Worm (Caenorhabditis elegans) whole organism, L1 larva: Measurements from ENCODE around the gene M153.5.

Experiments
- ceh-90 ChIP-seq: sonication (generic microtip); optimal IDR thresholded peaks from 2 replicates; lab custom pipeline; 2016; ENCODE audit warnings: missing genetic modification characterization, missing compliant biosample characterization
- ces-1 ChIP-seq: fragments of 150-350 bp; optimal IDR thresholded peaks from 2 replicates; lab custom pipeline; 2014; ENCODE audit warnings: missing biosample characterization, missing genetic modification reagents, missing genetic modification characterization
- dpl-1 ChIP-seq, 3 experiments: fragments of 150-350 bp in 2 of 3; sonication (generic microtip) in 1 of 3; optimal IDR thresholded peaks; 2 replicates each; lab custom pipeline; 2014 to 2017; ENCODE audit warnings: missing biosample characterization in 3 of 3, missing genetic modification characterization in 3 of 3, missing genetic modification reagents in 3 of 3
- elt-3 ChIP-seq, 6 experiments: fragments of 150-350 bp in 1 of 6; sonication (generic microtip); optimal IDR thresholded peaks; 2 replicates each; lab custom pipeline; 2017 to 2018; ENCODE audit warnings: missing biosample characterization in 6 of 6, missing genetic modification characterization in 6 of 6, inconsistent platforms in 1 of 6
- hpl-2 ChIP-seq: fragments of 150-350 bp; optimal IDR thresholded peaks from 2 replicates; lab custom pipeline; 2014; ENCODE audit warnings: missing biosample characterization, missing genetic modification reagents, missing genetic modification characterization
- lin-15B ChIP-seq: fragments of 150-350 bp; sonication (generic microtip); optimal IDR thresholded peaks from 3 replicates; lab custom pipeline; 2014; ENCODE audit warnings: missing biosample characterization, missing genetic modification characterization
- mep-1 ChIP-seq: fragments of 150-350 bp; optimal IDR thresholded peaks from 2 replicates; lab custom pipeline; 2014; ENCODE audit warnings: missing biosample characterization, missing genetic modification characterization
- nhr-19 ChIP-seq: fragments of 200-800 bp; sonication (Bioruptor generic); conservative IDR thresholded peaks from 2 replicates; pipeline ENCODE4 v1.3.6; 2022; ENCODE audit warnings: missing genetic modification characterization, missing compliant biosample characterization
- nhr-237 ChIP-seq: fragments of 150-350 bp; optimal IDR thresholded peaks from 2 replicates; lab custom pipeline; 2014; ENCODE audit warnings: missing biosample characterization, missing genetic modification characterization
- snpc-4 ChIP-seq: fragments of 150-350 bp; optimal IDR thresholded peaks from 2 replicates; lab custom pipeline; 2014; ENCODE audit warnings: missing biosample characterization, missing genetic modification characterization
- tbx-2 ChIP-seq: sonication (generic microtip); optimal IDR thresholded peaks from 2 replicates; lab custom pipeline; 2016; ENCODE audit warnings: missing genetic modification characterization, missing compliant biosample characterization
- xbp-1 ChIP-seq: sonication (generic microtip); optimal IDR thresholded peaks from 2 replicates; lab custom pipeline; 2016; ENCODE audit warnings: missing genetic modification characterization, missing compliant biosample characterization
- ztf-11 ChIP-seq, 2 experiments: sonication (generic microtip); optimal IDR thresholded peaks; 2 replicates each; lab custom pipeline; 2016 to 2017; ENCODE audit warnings: missing genetic modification characterization in 2 of 2, missing biosample characterization in 1 of 2, missing compliant biosample characterization in 1 of 2

DNA sequence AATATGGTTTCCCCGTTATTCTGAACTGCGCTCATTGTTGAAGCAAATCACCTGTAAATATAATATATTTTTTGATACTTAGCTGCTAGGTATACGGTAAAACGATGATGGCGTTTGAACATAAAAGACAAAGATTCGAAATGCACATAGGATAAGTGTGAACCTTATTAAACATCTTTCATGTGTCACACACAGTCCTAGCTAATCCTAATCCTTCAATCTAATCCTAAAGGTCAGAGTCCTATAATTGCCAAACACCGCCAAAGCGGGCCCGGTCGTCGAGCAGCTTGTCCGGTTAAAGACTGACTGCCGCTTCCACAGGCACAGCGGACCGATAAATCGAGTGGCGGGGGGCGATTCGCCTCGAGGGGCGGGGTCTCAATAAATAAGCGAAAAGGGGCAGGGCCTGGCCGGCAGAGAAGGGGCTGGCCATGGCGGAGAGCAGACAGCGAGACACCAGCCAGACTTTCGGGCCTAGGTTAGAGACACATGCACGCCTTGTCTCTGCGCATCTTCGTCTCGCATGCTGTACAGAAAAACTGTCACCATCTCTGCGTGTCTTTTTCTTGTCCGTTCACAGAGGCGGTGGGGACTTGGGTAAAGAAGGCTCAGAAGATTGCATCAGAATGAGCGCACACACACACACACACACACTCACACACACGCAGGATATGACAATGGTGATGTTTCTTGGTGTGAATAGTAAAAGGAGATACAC, 28.0 kb downstream of the M153.5 start, which contains the start of gene F57G12.1:
- TF ChIP-seq nhr-19 (GFP tag; lab: Robert Waterston, UW): peak; percentile 66
- peak; percentile 47 for TF ChIP-seq snpc-4 (tag; lab: Kevin White, UChicago)
- TF ChIP-seq tbx-2 (tag; lab: Kevin White, UChicago): peak; percentile 73
- no peak for TF ChIP-seq ceh-90
- TF ChIP-seq mep-1 (tag; lab: Kevin White, UChicago): peak; percentile 74
- TF ChIP-seq xbp-1 (tag; lab: Kevin White, UChicago): peak; percentile 40
- peak; percentile 30 for TF ChIP-seq nhr-237 (tag; lab: Kevin White, UChicago)
- no peak for TF ChIP-seq hpl-2 (GFP tag; lab: Kevin White, UChicago)
- TF ChIP-seq dpl-1 (GFP tag; optimal IDR thresholded peaks at IDR 0.05; lab: Kevin White, UChicago): peak in 2 of 3 experiments; percentile 27 to 31
- no peak for TF ChIP-seq ces-1 (GFP tag; lab: Kevin White, UChicago)
- TF ChIP-seq lin-15B (tag; lab: Kevin White, UChicago): no peak
- TF ChIP-seq ztf-11 (tag; optimal IDR thresholded peaks at IDR 0.05; lab: Kevin White, UChicago): peak in 1 of 2 experiments; percentile 59
- TF ChIP-seq elt-3 (tag; optimal IDR thresholded peaks at IDR 0.05; lab: Kevin White, UChicago): peak in 1 of 6 experiments; percentile 7
